Fruit fly (Drosophila melanogaster) S2 (cell line): ENCODE measurements around the gene CG9444.
A peak's percentile ranks its signal among the peaks of the same experiment; 100 is the strongest.

Experiments used
- CG8478 ChIP-seq: fragments of >200 bp; optimal IDR thresholded peaks from 2 replicates; lab custom pipeline; 2018
- CTCF ChIP-seq, 2 experiments: fragments of >200 bp; optimal IDR thresholded peaks; 2 replicates each; lab custom pipeline; 2018

The CG9444 gene

DNA sequence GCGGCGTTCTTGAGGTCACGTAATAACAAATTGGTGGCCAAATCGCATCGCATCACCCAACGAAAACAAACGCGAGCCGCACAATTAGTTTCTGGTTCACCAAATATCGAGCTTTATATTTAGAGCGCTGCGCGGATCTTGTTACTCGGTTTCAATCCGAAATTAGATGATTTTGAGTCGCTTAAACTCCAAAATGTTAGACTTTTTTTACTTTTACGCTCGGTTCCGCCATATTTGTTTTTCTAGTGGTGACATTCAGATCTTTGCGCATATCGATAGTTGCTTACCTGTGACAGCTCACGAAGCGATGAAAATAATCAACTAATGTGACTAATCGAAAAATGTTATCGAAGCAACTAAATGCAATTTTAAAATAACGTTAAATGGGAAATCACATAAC is 46.7 kb downstream of the CG9444 start, which contains the start of gene Scm:
Gene Scm (minus strand): TSS at position 251 of the 400 bp plus-strand sequence.
- TF ChIP-seq CG8478 (lab: Kevin White, UChicago), result no peak
- TF ChIP-seq CTCF (optimal IDR thresholded peaks at IDR 0.05; lab: Kevin White, UChicago), result peak in 1 of 2 experiments; percentile 17

DNA sequence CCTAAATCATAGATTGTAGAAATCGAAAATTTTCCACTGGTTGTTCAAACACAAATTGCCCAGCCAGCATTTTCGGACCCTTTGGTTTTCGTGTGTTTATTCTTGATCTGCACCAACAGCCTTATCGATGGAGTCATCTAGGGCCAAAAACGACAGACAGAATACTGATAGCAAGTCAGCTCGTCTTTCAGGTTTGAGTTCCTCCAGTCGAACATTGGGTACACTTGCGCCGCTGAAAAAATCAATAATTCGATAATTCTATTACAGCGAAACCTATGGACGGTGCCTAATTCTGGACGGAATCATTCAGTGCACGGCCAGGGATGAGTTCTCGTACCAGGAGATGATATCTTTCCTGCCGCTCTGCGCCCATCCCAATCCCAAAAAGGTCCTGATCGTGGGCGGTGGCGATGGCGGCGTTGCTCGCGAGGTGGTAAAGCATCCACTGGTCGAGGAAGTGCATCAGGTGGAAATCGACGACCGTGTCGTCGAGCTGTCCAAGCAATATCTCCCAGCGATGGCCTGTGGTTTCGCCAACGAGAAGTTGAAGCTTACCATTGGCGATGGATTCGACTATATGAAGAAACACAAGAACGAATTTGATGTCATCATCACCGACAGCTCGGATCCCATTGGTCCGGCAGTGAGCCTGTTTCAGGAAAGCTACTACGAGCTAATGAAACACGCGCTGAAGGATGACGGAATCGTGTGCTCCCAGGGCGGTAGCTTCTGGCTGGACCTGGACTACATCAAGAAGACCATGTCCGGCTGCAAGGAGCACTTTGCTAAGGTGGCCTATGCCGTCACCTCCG is 51.7 kb downstream of the CG9444 start:
- TF ChIP-seq CG8478 (lab: Kevin White, UChicago) (no peak), CTCF (optimal IDR thresholded peaks at IDR 0.05; lab: Kevin White, UChicago) (no peak)

DNA sequence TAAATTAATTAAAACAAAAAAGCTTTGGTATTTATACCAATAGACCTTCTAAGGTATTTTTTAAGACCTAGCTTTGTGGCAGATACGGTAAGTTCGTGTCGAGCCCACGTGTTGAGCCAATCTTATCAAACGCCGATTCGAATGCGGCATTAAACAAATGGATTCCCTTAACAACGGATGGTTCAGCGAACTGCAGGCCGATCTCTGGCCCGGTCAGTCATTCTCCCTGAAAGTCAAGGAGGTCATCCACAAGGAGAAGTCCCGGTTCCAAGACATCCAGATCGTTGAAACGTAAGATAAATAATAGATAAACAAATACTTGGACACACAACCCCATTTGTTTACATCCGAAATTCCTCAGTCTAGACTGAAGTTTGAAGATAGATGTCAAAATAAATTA is 52.5 kb downstream of the CG9444 start, which contains the start of gene SpdS:
Gene SpdS (plus strand): TSS at position 78 of the 400 bp plus-strand sequence.
- no peak for TF ChIP-seq CG8478 (lab: Kevin White, UChicago)
